Worm (Caenorhabditis elegans) whole organism, L2 larva: ENCODE data around the gene F38B6.2.

Source experiments
- C34F6.9 ChIP-seq: fragments of 150-350 bp; optimal IDR thresholded peaks from 2 replicates; lab custom pipeline; 2014; ENCODE audit warnings: missing biosample characterization, missing genetic modification characterization
- F13H6.1 ChIP-seq: sonication (generic microtip); optimal IDR thresholded peaks from 2 replicates; lab custom pipeline; 2016; ENCODE audit warnings: missing genetic modification characterization, missing compliant biosample characterization
- R02D3.7 ChIP-seq: fragments of 150-350 bp; optimal IDR thresholded peaks from 2 replicates; lab custom pipeline; 2014; ENCODE audit warnings: missing biosample characterization, missing genetic modification characterization
- Y55F3AM.14 ChIP-seq: fragments of 200-800 bp; sonication (Bioruptor generic); optimal IDR thresholded peaks from 2 replicates; lab custom pipeline; 2018; ENCODE audit warnings: mild to moderate bottlenecking, missing genetic modification characterization, missing compliant biosample characterization
- ZK546.5 ChIP-seq: sonication (generic microtip); optimal IDR thresholded peaks from 2 replicates; lab custom pipeline; 2017; ENCODE audit warnings: missing biosample characterization, missing genetic modification characterization
- alr-1 ChIP-seq: fragments of 150-350 bp; optimal IDR thresholded peaks from 2 replicates; lab custom pipeline; 2014; ENCODE audit warnings: missing biosample characterization, missing genetic modification characterization
- aly-2 ChIP-seq: fragments of 150-350 bp; optimal IDR thresholded peaks from 2 replicates; lab custom pipeline; 2014; ENCODE audit warnings: missing biosample characterization, missing genetic modification characterization
- ama-1 ChIP-seq: fragments of 150-350 bp; optimal IDR thresholded peaks from 2 replicates; lab custom pipeline; 2018; ENCODE audit warnings: inconsistent platforms
- blmp-1 ChIP-seq: sonication (generic microtip); optimal IDR thresholded peaks from 2 replicates; lab custom pipeline; 2017; ENCODE audit warnings: missing genetic modification characterization, mild to moderate bottlenecking, missing compliant biosample characterization, antibody characterized with exemption, moderate library complexity; ENCODE audit not compliant: insufficient read depth
- ceh-16 ChIP-seq: fragments of 150-350 bp; optimal IDR thresholded peaks from 2 replicates; lab custom pipeline; 2014; ENCODE audit warnings: missing biosample characterization, missing genetic modification characterization
- ceh-82 ChIP-seq: fragments of 150-350 bp; optimal IDR thresholded peaks from 2 replicates; lab custom pipeline; 2014; ENCODE audit warnings: missing biosample characterization, missing genetic modification characterization
- crh-2 ChIP-seq: sonication (generic microtip); optimal IDR thresholded peaks from 2 replicates; lab custom pipeline; 2017; ENCODE audit warnings: missing biosample characterization, missing genetic modification characterization
- dmd-4 ChIP-seq: sonication (generic microtip); optimal IDR thresholded peaks from 2 replicates; lab custom pipeline; 2017; ENCODE audit warnings: missing biosample characterization, missing genetic modification characterization
- egl-27 ChIP-seq: sonication (generic microtip); optimal IDR thresholded peaks from 3 replicates; lab custom pipeline; 2017; ENCODE audit warnings: missing biosample characterization, missing genetic modification reagents, missing genetic modification characterization
- elt-1 ChIP-seq: fragments of 150-350 bp; optimal IDR thresholded peaks from 2 replicates; lab custom pipeline; 2014; ENCODE audit warnings: missing biosample characterization, missing genetic modification characterization
- fos-1 ChIP-seq: fragments of 150-350 bp; optimal IDR thresholded peaks from 2 replicates; lab custom pipeline; 2014; ENCODE audit warnings: missing biosample characterization, missing genetic modification characterization
- gmeb-1 ChIP-seq: fragments of 150-350 bp; optimal IDR thresholded peaks from 2 replicates; lab custom pipeline; 2014; ENCODE audit warnings: missing biosample characterization, missing genetic modification characterization
- lin-11 ChIP-seq: fragments of 150-350 bp; sonication (generic microtip); optimal IDR thresholded peaks from 2 replicates; lab custom pipeline; 2014; ENCODE audit warnings: missing biosample characterization, missing genetic modification characterization, inconsistent platforms, mixed read lengths
- lin-13 ChIP-seq: fragments of 150-350 bp; optimal IDR thresholded peaks from 2 replicates; lab custom pipeline; 2014; ENCODE audit warnings: missing biosample characterization, missing genetic modification reagents, missing genetic modification characterization
- lin-39 ChIP-seq: fragments of 150-350 bp; optimal IDR thresholded peaks from 2 replicates; lab custom pipeline; 2014; ENCODE audit warnings: missing biosample characterization, missing genetic modification reagents, missing genetic modification characterization
- lsy-2 ChIP-seq, 2 experiments: fragments of 150-350 bp in 1 of 2; sonication (generic microtip) in 1 of 2; optimal IDR thresholded peaks; 2 replicates each; lab custom pipeline; 2014 to 2017; ENCODE audit warnings: missing biosample characterization in 2 of 2, missing genetic modification characterization in 2 of 2
- mab-5 ChIP-seq: fragments of 150-350 bp; optimal IDR thresholded peaks from 2 replicates; lab custom pipeline; 2014; ENCODE audit warnings: missing biosample characterization, missing genetic modification characterization
- mbf-1 ChIP-seq: sonication (generic microtip); optimal IDR thresholded peaks from 2 replicates; lab custom pipeline; 2017; ENCODE audit warnings: missing biosample characterization, missing genetic modification characterization
- mdl-1 ChIP-seq, 2 experiments: fragments of 150-350 bp in 1 of 2; sonication (generic microtip) in 1 of 2; optimal IDR thresholded peaks; 2 replicates each; lab custom pipeline; 2017; ENCODE audit warnings: missing biosample characterization in 2 of 2, missing genetic modification characterization in 2 of 2
- nhr-10 ChIP-seq: sonication (generic microtip); optimal IDR thresholded peaks from 2 replicates; lab custom pipeline; 2017; ENCODE audit warnings: missing biosample characterization, missing genetic modification characterization
- nhr-11 ChIP-seq: fragments of 150-350 bp; optimal IDR thresholded peaks from 2 replicates; lab custom pipeline; 2014; ENCODE audit warnings: missing biosample characterization, missing genetic modification characterization
- nhr-12 ChIP-seq: fragments of 150-350 bp; optimal IDR thresholded peaks from 2 replicates; lab custom pipeline; 2014; ENCODE audit warnings: missing biosample characterization, missing genetic modification characterization
- nhr-129 ChIP-seq: fragments of 150-350 bp; optimal IDR thresholded peaks from 2 replicates; lab custom pipeline; 2014; ENCODE audit warnings: missing biosample characterization, missing genetic modification characterization
- nhr-21 ChIP-seq: fragments of 150-350 bp; optimal IDR thresholded peaks from 2 replicates; lab custom pipeline; 2014; ENCODE audit warnings: missing biosample characterization, missing genetic modification characterization
- nhr-23 ChIP-seq: fragments of 150-350 bp; optimal IDR thresholded peaks from 2 replicates; lab custom pipeline; 2014; ENCODE audit warnings: missing biosample characterization, missing genetic modification reagents, missing genetic modification characterization
- nhr-237 ChIP-seq: fragments of 150-350 bp; optimal IDR thresholded peaks from 2 replicates; lab custom pipeline; 2014; ENCODE audit warnings: missing biosample characterization, missing genetic modification characterization
- nhr-25 ChIP-seq: fragments of 150-350 bp; sonication (generic microtip); optimal IDR thresholded peaks from 3 replicates; lab custom pipeline; 2014; ENCODE audit warnings: missing biosample characterization, missing genetic modification characterization
- nhr-6 ChIP-seq: fragments of 150-350 bp; optimal IDR thresholded peaks from 2 replicates; lab custom pipeline; 2014; ENCODE audit warnings: missing biosample characterization, missing genetic modification characterization
- nhr-77 ChIP-seq: fragments of 150-350 bp; optimal IDR thresholded peaks from 2 replicates; lab custom pipeline; 2014; ENCODE audit warnings: missing biosample characterization, missing genetic modification characterization
- peb-1 ChIP-seq: fragments of 150-350 bp; optimal IDR thresholded peaks from 2 replicates; lab custom pipeline; 2014; ENCODE audit warnings: missing biosample characterization, missing genetic modification characterization
- sem-4 ChIP-seq: fragments of 150-350 bp; optimal IDR thresholded peaks from 2 replicates; lab custom pipeline; 2014; ENCODE audit warnings: missing biosample characterization, missing genetic modification reagents, missing genetic modification characterization
- skn-1 ChIP-seq: sonication (generic microtip); optimal IDR thresholded peaks from 2 replicates; lab custom pipeline; 2017; ENCODE audit warnings: missing biosample characterization, missing genetic modification characterization
- sma-3 ChIP-seq: sonication (generic microtip); optimal IDR thresholded peaks from 2 replicates; lab custom pipeline; 2016; ENCODE audit warnings: missing genetic modification reagents, missing genetic modification characterization, missing compliant biosample characterization
- sma-9 ChIP-seq, 2 experiments: fragments of 150-350 bp in 1 of 2; sonication (generic microtip) in 1 of 2; optimal IDR thresholded peaks; 2 replicates each; lab custom pipeline; 2014 to 2016; ENCODE audit warnings: missing genetic modification characterization in 2 of 2, mild to moderate bottlenecking in 1 of 2, missing biosample characterization in 1 of 2, missing compliant biosample characterization in 1 of 2, missing genetic modification reagents in 1 of 2, moderate library complexity in 1 of 2
- snpc-4 ChIP-seq: fragments of 150-350 bp; optimal IDR thresholded peaks from 2 replicates; lab custom pipeline; 2014; ENCODE audit warnings: missing biosample characterization, missing genetic modification characterization
- unc-39 ChIP-seq: fragments of 150-350 bp; optimal IDR thresholded peaks from 2 replicates; lab custom pipeline; 2014; ENCODE audit warnings: missing biosample characterization, missing genetic modification characterization
- unc-55 ChIP-seq: fragments of 150-350 bp; sonication (generic microtip); optimal IDR thresholded peaks from 3 replicates; lab custom pipeline; 2014; ENCODE audit warnings: missing biosample characterization, missing genetic modification reagents, missing genetic modification characterization
- unc-62 ChIP-seq: fragments of 150-350 bp; optimal IDR thresholded peaks from 2 replicates; lab custom pipeline; 2014; ENCODE audit warnings: missing biosample characterization, missing genetic modification reagents, missing genetic modification characterization
- zag-1 ChIP-seq: fragments of 150-350 bp; optimal IDR thresholded peaks from 2 replicates; lab custom pipeline; 2014; ENCODE audit warnings: missing biosample characterization, missing genetic modification characterization
- ztf-1 ChIP-seq: fragments of 200-800 bp; sonication (Bioruptor generic); conservative IDR thresholded peaks from 2 replicates; pipeline ENCODE4 v1.3.6; 2022; ENCODE audit warnings: missing genetic modification characterization, missing compliant biosample characterization
- ztf-11 ChIP-seq: sonication (generic microtip); optimal IDR thresholded peaks from 2 replicates; lab custom pipeline; 2017; ENCODE audit warnings: missing biosample characterization, missing genetic modification characterization
- ztf-4 ChIP-seq: fragments of 150-350 bp; optimal IDR thresholded peaks from 2 replicates; lab custom pipeline; 2014; ENCODE audit warnings: missing biosample characterization, missing genetic modification characterization

F38B6.2 gene

DNA sequence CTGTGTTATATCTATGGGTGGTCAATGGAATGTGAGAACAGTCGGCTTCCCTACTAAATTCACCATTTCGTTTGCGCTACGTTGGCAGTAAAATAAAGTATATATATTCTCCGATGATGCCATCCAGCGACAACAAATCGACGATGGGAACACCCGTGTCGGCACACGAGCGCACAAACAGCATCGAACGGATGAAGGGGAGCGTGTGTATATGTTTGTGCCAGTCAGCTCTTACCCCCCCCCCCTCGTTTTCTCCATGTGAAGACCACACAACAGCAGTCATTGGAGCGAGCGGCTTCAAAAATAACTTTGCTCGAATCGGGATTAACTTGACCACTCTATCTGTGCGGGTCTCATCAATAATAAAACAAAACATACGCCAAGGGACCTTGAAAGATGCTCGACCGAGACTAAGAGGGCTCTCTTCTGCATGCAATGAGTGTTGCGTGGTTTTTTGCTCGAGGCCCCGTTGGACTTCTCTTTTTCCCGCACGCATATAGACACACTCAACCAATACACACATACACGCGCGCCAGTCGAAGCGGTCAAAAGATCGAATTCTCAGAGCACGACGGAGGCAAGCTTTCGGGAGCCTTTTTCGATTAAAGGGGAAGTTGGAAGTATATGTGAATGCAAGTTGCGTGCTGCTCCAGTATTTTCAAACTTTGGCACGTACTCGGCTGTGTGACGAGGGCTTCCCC lies 42.1 kb downstream of the F38B6.2 start:
- TF ChIP-seq ceh-16 (tag; lab: Kevin White, UChicago) (no peak), crh-2 (no peak), F13H6.1 (no peak), R02D3.7 (tag; lab: Kevin White, UChicago) (no peak), elt-1 (tag; lab: Kevin White, UChicago) (no peak), nhr-12 (no peak), dmd-4 (tag; lab: Kevin White, UChicago) (no peak), nhr-23 (no peak), alr-1 (tag; lab: Kevin White, UChicago) (no peak), C34F6.9 (tag; lab: Kevin White, UChicago) (no peak), nhr-21 (tag; lab: Kevin White, UChicago) (no peak), fos-1 (no peak), nhr-25 (no peak), unc-62 (GFP tag; lab: Kevin White, UChicago) (no peak), mab-5 (tag; lab: Kevin White, UChicago) (peak; percentile 29), nhr-11 (no peak), snpc-4 (tag; lab: Kevin White, UChicago) (no peak), nhr-77 (tag; lab: Kevin White, UChicago) (no peak), mdl-1 (tag; optimal IDR thresholded peaks at IDR 0.05; lab: Kevin White, UChicago) (peak; percentile 96 to 99), sma-9 (GFP tag; optimal IDR thresholded peaks at IDR 0.05; lab: Kevin White, UChicago) (peak; percentile 38), sma-9 (tag; optimal IDR thresholded peaks at IDR 0.05; lab: Kevin White, UChicago) (no peak), Y55F3AM.14 (GFP tag; lab: Kevin White, UChicago) (no peak), nhr-129 (tag; lab: Kevin White, UChicago) (no peak), lin-13 (GFP tag; lab: Kevin White, UChicago) (no peak), zag-1 (tag; lab: Kevin White, UChicago) (peak; percentile 67)
- TF ChIP-seq, all 48 proteins: peak for 4

DNA sequence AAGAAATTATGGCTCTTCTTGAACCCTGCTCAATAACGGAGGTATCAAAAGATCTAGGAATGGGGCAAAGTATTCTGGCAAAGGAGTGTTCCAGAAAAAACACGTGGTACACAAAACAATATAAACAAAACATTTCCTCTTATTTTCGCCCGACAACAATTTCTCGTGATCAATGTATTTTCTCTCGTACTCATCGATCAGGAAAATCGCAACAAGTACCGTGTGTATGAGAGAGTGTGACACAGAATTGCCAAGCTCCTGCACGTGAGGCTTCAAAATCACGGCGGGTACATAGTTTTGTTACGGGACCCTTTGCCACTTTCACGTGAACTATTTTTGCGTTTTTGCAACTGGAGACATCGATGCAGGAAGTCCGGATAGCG lies 42.6 kb downstream of the F38B6.2 start:
- TF ChIP-seq nhr-6 (tag; lab: Kevin White, UChicago), result peak; percentile 0
- TF ChIP-seq unc-62 (GFP tag; lab: Kevin White, UChicago), result no peak
- TF ChIP-seq unc-55, result no peak
- TF ChIP-seq lin-39 (tag; lab: Kevin White, UChicago), result no peak
- no peak for TF ChIP-seq ZK546.5
- no peak for TF ChIP-seq aly-2 (tag; lab: Kevin White, UChicago)
- no peak for TF ChIP-seq unc-39 (tag; lab: Kevin White, UChicago)
- TF ChIP-seq crh-2, result no peak
- no peak for TF ChIP-seq nhr-237
- no peak for TF ChIP-seq skn-1
- peak; percentile 64 for TF ChIP-seq F13H6.1
- peak; percentile 78 for TF ChIP-seq sma-9 (GFP tag; optimal IDR thresholded peaks at IDR 0.05; lab: Kevin White, UChicago)
- no peak for TF ChIP-seq sma-9 (tag; optimal IDR thresholded peaks at IDR 0.05; lab: Kevin White, UChicago)
- TF ChIP-seq ztf-4 (tag; lab: Kevin White, UChicago), result no peak
- TF ChIP-seq Y55F3AM.14 (GFP tag; lab: Kevin White, UChicago), result no peak
- no peak for TF ChIP-seq nhr-10 (tag; lab: Kevin White, UChicago)
- TF ChIP-seq sma-3 (GFP tag; lab: Kevin White, UChicago), result peak; percentile 29
- TF ChIP-seq ztf-1 (GFP tag; lab: Robert Waterston, UW), result no peak
- no peak for TF ChIP-seq nhr-23
- TF ChIP-seq alr-1 (tag; lab: Kevin White, UChicago), result no peak
- TF ChIP-seq mdl-1 (tag; optimal IDR thresholded peaks at IDR 0.05; lab: Kevin White, UChicago), result no peak
- TF ChIP-seq gmeb-1, result peak; percentile 48
- TF ChIP-seq ceh-82 (tag; lab: Kevin White, UChicago), result no peak
- TF ChIP-seq nhr-25, result peak; percentile 30
- TF ChIP-seq mbf-1 (tag; lab: Kevin White, UChicago), result no peak
- TF ChIP-seq C34F6.9 (tag; lab: Kevin White, UChicago), result peak; percentile 29
- no peak for TF ChIP-seq zag-1 (tag; lab: Kevin White, UChicago)
- no peak for TF ChIP-seq sem-4
- TF ChIP-seq mab-5 (tag; lab: Kevin White, UChicago), result no peak
- TF ChIP-seq nhr-77 (tag; lab: Kevin White, UChicago), result no peak
- no peak for TF ChIP-seq blmp-1 (tag; lab: Kevin White, UChicago)
- no peak for TF ChIP-seq peb-1 (tag; lab: Kevin White, UChicago)
- no peak for TF ChIP-seq nhr-11
- TF ChIP-seq lsy-2 (tag; optimal IDR thresholded peaks at IDR 0.05; lab: Kevin White, UChicago), result peak in 1 of 2 experiments; percentile 62
- TF ChIP-seq nhr-12, result no peak
- no peak for TF ChIP-seq elt-1 (tag; lab: Kevin White, UChicago)
- TF ChIP-seq lin-13 (GFP tag; lab: Kevin White, UChicago), result no peak
- no peak for TF ChIP-seq fos-1
- TF ChIP-seq nhr-21 (tag; lab: Kevin White, UChicago), result no peak
- TF ChIP-seq ceh-16 (tag; lab: Kevin White, UChicago), result no peak
- no peak for TF ChIP-seq lin-11 (tag; lab: Kevin White, UChicago)
- TF ChIP-seq dmd-4 (tag; lab: Kevin White, UChicago), result no peak
- peak; percentile 88 for TF ChIP-seq nhr-129 (tag; lab: Kevin White, UChicago)
- no peak for TF ChIP-seq R02D3.7 (tag; lab: Kevin White, UChicago)
- TF ChIP-seq ztf-11 (tag; lab: Kevin White, UChicago), result no peak
- TF ChIP-seq ama-1 (lab: Kevin White, UChicago), result no peak
- TF ChIP-seq egl-27 (tag; lab: Kevin White, UChicago), result no peak
